Worm (Caenorhabditis elegans): ENCODE results near the gene Y43F8B.14.

Y43F8B.14 gene

DNA sequence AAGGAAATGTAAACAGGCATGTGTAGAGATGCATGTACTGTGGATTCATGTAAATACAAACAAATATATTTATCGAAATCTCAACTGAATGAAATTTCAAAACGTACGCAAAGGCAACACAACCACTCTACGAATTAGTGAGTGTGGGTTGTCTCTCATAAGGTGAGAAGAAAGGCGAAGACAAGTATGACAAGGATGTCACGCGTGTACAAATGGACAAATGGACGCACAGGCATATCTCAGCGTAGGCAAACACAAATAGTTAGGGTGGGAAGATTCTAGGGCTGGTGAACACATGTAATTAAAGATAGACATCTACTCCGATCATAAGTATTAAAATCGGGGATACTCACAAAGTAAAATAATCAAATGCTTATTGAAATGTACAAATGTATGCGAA is 27.7 kb downstream of the Y43F8B.14 start:
- TF ChIP-seq unc-62 (GFP tag; optimal IDR thresholded peaks at IDR 0.05): no peak

DNA sequence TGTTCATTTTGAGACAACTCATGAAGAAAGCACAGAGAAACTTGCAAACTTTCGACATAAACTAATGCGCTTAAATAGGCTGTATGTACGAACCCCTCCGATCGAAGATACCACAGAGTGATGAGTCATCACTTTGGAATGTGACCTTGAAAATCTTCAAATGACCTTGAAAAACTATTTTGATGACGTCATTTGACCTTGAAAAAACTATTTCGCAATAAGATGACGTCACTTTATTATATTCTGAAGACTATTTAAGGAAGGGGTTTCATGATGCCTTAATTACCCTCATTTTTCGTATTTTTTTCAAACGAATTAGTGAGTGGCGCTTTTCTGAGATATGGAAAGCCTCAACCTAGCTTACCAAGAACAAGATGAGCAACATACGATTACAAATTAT is 34.6 kb downstream of the Y43F8B.14 start, which contains the start of gene C25F9.2:
C25F9.2 (plus strand) TSS at position 341 of the 400 bp plus-strand sequence.
- no peak for TF ChIP-seq unc-62 (GFP tag; optimal IDR thresholded peaks at IDR 0.05)

DNA sequence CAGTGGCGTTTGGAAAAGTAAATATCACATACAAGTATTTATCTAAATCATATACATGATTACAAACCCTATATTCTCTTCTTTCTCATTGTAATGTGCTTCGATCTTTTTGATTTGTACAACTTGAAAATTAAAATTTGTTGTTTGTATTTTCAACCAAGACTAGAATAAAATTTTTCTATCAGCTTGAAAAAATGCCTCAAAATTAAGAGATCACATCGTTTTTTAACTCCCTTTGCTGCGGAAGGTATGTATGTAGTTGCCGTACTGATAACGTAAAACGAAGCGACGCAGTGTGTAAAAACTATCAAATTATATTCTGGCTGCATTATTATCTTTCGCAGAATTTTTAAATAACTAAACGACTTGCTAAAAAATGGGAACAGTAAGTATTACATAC is 37.9 kb downstream of the Y43F8B.14 start, which contains the start of gene C25F9.15:
C25F9.15 (plus strand) TSS at position 301 of the 400 bp plus-strand sequence.
- no peak for TF ChIP-seq unc-62 (GFP tag; optimal IDR thresholded peaks at IDR 0.05)

DNA sequence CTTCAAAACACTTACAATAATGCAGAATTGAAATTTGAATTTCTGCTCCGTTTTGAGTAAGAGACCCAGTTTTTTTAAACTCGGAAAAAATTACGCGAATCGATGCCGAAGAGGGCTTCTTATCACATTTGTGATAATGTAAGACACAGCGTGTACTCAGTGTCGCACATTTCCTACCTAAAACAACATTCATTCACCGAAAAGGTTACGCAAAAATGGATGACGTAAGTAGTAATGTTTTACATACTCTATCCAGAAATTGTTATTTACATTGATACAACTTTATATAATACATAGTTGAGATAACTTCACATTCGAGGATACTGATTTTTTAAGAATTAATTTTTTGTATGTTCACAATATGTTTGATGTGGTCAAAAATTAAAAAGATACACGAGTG is 39.3 kb downstream of the Y43F8B.14 start, which contains the start of the genes C25F9.4 and C25F9.9:
C25F9.4 (minus strand) TSS at position 101 of the 400 bp plus-strand sequence.
C25F9.9 (plus strand) TSS at position 137 of the 400 bp plus-strand sequence.
- TF ChIP-seq unc-62 (GFP tag; optimal IDR thresholded peaks at IDR 0.05): no peak

DNA sequence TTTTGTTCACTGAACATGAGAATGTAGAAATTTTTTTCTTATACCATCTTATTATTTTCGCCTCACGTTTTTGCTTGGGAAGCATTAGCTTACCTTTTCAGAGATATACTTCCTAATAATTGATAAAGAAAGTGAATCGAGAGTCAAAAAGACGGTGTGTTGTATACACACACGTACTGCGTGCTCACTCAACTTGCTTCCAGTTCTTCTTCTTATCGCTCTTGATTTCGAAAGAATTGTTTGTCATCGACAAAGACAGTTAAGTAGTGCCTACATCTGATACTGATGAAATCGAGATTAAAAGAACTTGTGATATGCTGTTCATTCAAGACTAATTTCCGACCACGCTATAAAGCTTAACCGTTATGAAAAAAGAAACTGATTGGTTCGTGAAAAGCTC is 45.1 kb downstream of the Y43F8B.14 start, which contains the start of gene C25F9.5:
C25F9.5 (minus strand) TSS at position 195 of the 400 bp plus-strand sequence.
- no peak for TF ChIP-seq unc-62 (GFP tag; optimal IDR thresholded peaks at IDR 0.05)

DNA sequence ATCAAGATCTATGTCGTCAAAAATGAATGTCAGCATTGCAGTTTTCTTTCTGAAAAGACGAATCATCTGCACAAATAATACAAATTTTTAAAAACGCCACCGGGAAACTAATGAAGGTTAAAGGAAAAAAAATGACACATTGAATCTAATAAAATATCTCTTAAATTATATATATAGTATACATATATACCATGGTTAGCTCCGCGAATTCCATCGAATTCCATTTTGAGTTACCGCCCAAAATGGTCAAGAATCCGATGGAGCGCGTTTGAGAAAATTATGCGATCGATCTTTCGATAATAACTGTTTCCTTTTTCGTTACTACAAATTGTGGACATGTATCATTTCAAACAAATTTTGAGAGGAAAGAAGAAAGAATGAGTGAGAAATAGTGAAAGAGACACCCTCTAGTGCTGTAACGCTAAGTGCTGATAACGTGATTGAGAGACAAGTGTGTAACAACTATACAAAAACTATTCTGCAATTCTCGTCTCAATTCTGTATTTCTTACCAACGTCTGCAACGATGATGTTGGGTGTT is 50.4 kb downstream of the Y43F8B.14 start, which contains the start of the genes C25F9.6 and C25F9.10:
C25F9.6 (minus strand) TSS at position 51 of the 540 bp plus-strand sequence.
C25F9.10 (plus strand) TSS at position 454 of the 540 bp plus-strand sequence.
- no peak for TF ChIP-seq unc-62 (GFP tag; optimal IDR thresholded peaks at IDR 0.05)

DNA sequence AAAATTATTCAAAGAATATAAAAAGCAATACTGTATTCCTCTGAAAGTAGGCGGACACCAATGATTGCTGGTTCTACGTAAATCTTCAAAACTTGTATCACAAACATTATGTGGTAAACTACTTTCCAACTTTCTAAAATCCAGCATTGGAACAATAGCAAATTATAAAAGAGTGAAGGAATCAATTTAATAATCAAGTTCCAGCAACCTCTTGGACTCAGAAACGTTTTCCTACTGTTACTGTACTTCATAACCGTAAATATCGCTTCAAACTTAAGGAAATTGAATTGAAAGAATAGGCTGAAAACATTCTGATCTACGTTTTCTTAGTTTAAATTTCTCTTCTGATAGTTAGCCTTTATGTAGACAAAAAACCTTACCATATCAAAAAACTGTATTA is 52.2 kb downstream of the Y43F8B.14 start:
- TF ChIP-seq unc-62 (GFP tag; optimal IDR thresholded peaks at IDR 0.05): no peak

DNA sequence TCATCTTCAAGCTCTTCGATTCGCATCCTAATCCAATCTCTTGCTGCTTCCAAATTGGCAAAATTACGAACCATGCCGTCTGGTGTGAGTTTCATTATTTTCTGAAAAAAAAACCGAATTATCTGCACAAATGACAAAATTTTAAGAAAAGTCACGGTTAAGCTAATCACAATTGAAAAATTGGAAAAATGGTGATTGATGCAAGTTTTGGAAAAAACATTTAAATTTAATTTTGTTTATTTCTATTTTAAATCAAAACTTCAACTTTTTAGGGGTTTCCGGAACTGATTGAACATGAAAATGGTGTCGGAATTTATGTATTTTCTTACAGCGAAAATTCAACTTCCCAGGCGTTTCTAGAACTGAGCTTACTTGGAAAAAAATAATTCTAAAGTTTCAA is 52.9 kb downstream of the Y43F8B.14 start, which contains the start of gene C25F9.12:
C25F9.12 (minus strand) TSS at position 101 of the 400 bp plus-strand sequence.
- TF ChIP-seq unc-62 (GFP tag; optimal IDR thresholded peaks at IDR 0.05): no peak
